Worm (Caenorhabditis elegans) whole organism, L2 larva: ENCODE data around the gene C25E10.5.

ENCODE experiments used
- F13H6.1 ChIP-seq: sonication (generic microtip); optimal IDR thresholded peaks from 2 replicates; lab custom pipeline; 2016; ENCODE audit warnings: missing genetic modification characterization, missing compliant biosample characterization
- crh-2 ChIP-seq: sonication (generic microtip); optimal IDR thresholded peaks from 2 replicates; lab custom pipeline; 2017; ENCODE audit warnings: missing biosample characterization, missing genetic modification characterization
- fos-1 ChIP-seq: fragments of 150-350 bp; optimal IDR thresholded peaks from 2 replicates; lab custom pipeline; 2014; ENCODE audit warnings: missing biosample characterization, missing genetic modification characterization
- mbf-1 ChIP-seq: sonication (generic microtip); optimal IDR thresholded peaks from 2 replicates; lab custom pipeline; 2017; ENCODE audit warnings: missing biosample characterization, missing genetic modification characterization

The C25E10.5 gene

DNA sequence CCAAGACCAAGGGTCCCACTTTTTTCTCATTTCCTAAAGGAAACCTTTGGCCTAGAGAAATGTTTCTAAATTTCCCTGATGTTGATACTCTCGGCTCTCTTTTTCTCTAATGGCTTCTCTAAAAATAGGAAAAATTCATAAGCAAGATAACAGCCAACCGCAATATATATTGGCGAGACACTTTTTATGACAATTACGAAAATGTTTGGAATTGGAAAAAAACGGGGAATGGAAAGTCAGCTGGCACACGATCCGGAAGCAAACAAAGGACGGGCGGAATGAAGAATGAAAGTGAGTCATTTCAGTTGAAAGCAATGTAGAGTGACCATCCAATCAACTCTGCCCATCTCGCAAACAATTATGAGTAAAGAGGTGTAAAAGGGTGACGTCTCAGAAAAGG, 51.1 kb downstream of the C25E10.5 start:
- peak; percentile 61 for TF ChIP-seq fos-1 (tag; lab: Kevin White, UChicago)
- peak; percentile 21 for TF ChIP-seq crh-2 (tag; lab: Kevin White, UChicago)
- TF ChIP-seq F13H6.1 (tag; lab: Kevin White, UChicago) = peak; percentile 22
- no peak for TF ChIP-seq mbf-1 (tag; lab: Kevin White, UChicago)
